Worm (Caenorhabditis elegans): ENCODE measurements around the gene ssp-32.

DNA sequence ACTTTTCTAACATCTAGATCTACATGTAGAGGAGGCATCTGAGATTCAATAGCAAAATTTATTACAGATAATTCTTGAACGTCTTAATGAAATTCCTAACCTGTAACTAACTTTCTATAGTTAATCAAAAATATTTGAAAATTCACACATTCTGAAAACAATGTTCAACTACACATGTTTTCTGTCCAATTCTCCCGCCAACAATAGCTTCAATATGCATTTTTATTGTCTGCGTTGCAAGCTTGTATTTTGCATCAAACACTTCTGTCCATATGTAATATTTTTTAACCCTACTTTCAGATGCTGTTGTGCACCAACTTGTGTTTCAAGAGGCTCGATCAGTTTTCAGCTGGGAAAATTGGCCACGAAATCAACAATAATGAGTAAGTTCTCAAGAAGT lies 3.5 kb downstream of the ssp-32 start, which contains the start of gene tbc-3:
- TF ChIP-seq scrt-1 (GFP tag; IDR thresholded peaks at IDR 0.05) = no peak
- no peak for TF ChIP-seq ama-1 (optimal IDR thresholded peaks at IDR 0.05)
- no peak for TF ChIP-seq sea-1 (GFP tag; conservative IDR thresholded peaks at IDR 0.05)
- no peak for TF ChIP-seq ceh-36 (tag; optimal IDR thresholded peaks at IDR 0.05)
- no peak for TF ChIP-seq hnd-1 (tag; optimal IDR thresholded peaks at IDR 0.05)
- no peak for TF ChIP-seq ceh-13 (GFP tag; optimal IDR thresholded peaks at IDR 0.05)
- TF ChIP-seq hmg-4 (GFP tag; optimal IDR thresholded peaks at IDR 0.05) = no peak
- no peak for TF ChIP-seq flt-1 (GFP tag; IDR thresholded peaks at IDR 0.05)
- no peak for TF ChIP-seq tbx-11 (GFP tag; IDR thresholded peaks at IDR 0.05)
- TF ChIP-seq hmbx-1 (tag; optimal IDR thresholded peaks at IDR 0.05) = no peak
- no peak for TF ChIP-seq F13C5.2 (tag; optimal IDR thresholded peaks at IDR 0.05)
- TF ChIP-seq aly-1 (tag; optimal IDR thresholded peaks at IDR 0.05) = no peak
- no peak for TF ChIP-seq B0310.2 (tag; optimal IDR thresholded peaks at IDR 0.05)
